Worm (Caenorhabditis elegans) whole organism, late embryonic: Measurements from ENCODE around the gene F28F8.9.

Experiments
- F13H6.1 ChIP-seq: sonication (generic microtip); optimal IDR thresholded peaks from 2 replicates; lab custom pipeline; 2016; ENCODE audit warnings: missing genetic modification characterization, missing compliant biosample characterization
- T23F11.4 ChIP-seq: fragments of 200-800 bp; sonication (Bioruptor generic); optimal IDR thresholded peaks from 2 replicates; lab custom pipeline; 2018; ENCODE audit warnings: mild to moderate bottlenecking, missing genetic modification characterization, missing compliant biosample characterization
- Y22D7AL.16 ChIP-seq: sonication (generic microtip); optimal IDR thresholded peaks from 2 replicates; lab custom pipeline; 2016; ENCODE audit warnings: missing genetic modification characterization, missing compliant biosample characterization
- ceh-14 ChIP-seq: sonication (generic microtip); optimal IDR thresholded peaks from 2 replicates; lab custom pipeline; 2016; ENCODE audit warnings: missing genotype, missing genetic modification characterization, missing compliant biosample characterization
- ceh-18 ChIP-seq: sonication (generic microtip); optimal IDR thresholded peaks from 2 replicates; lab custom pipeline; 2016; ENCODE audit warnings: missing genetic modification characterization, missing compliant biosample characterization
- ceh-2 ChIP-seq: sonication (generic microtip); optimal IDR thresholded peaks from 2 replicates; lab custom pipeline; 2016; ENCODE audit warnings: missing genotype, missing genetic modification characterization, missing compliant biosample characterization
- ceh-24 ChIP-seq: sonication (generic microtip); optimal IDR thresholded peaks from 2 replicates; lab custom pipeline; 2016; ENCODE audit warnings: mild to moderate bottlenecking, missing genetic modification characterization, missing compliant biosample characterization
- ceh-30 ChIP-seq: fragments of 150-350 bp; optimal IDR thresholded peaks from 2 replicates; lab custom pipeline; 2014; ENCODE audit warnings: missing biosample characterization, missing genetic modification characterization
- ceh-45 ChIP-seq: fragments of 200-800 bp; sonication (Bioruptor generic); IDR thresholded peaks from 2 replicates; pipeline ENCODE4 v1.3.6; 2022; ENCODE audit warnings: missing genetic modification reagents, missing genetic modification characterization, missing compliant biosample characterization
- ceh-48 ChIP-seq: sonication (generic microtip); optimal IDR thresholded peaks from 2 replicates; lab custom pipeline; 2016; ENCODE audit warnings: missing genetic modification characterization, inconsistent platforms, missing compliant biosample characterization
- ceh-6 ChIP-seq: fragments of 200-800 bp; sonication (Bioruptor generic); optimal IDR thresholded peaks from 2 replicates; lab custom pipeline; 2018; ENCODE audit warnings: mild to moderate bottlenecking, missing genetic modification characterization, missing compliant biosample characterization
- ceh-9 ChIP-seq: sonication (generic microtip); optimal IDR thresholded peaks from 2 replicates; lab custom pipeline; 2016; ENCODE audit warnings: mild to moderate bottlenecking, missing genetic modification characterization, inconsistent platforms, missing compliant biosample characterization
- che-1 ChIP-seq: sonication (generic microtip); optimal IDR thresholded peaks from 2 replicates; lab custom pipeline; 2016; ENCODE audit warnings: mild to moderate bottlenecking, missing genetic modification characterization, missing compliant biosample characterization
- elt-2 ChIP-seq: sonication (generic microtip); optimal IDR thresholded peaks from 2 replicates; lab custom pipeline; 2016; ENCODE audit warnings: missing genetic modification reagents, missing genetic modification characterization, missing compliant biosample characterization
- ets-4 ChIP-seq: sonication (generic microtip); optimal IDR thresholded peaks from 2 replicates; lab custom pipeline; 2016; ENCODE audit warnings: missing genetic modification characterization, missing compliant biosample characterization
- fkh-10 ChIP-seq: fragments of 150-350 bp; optimal IDR thresholded peaks from 2 replicates; lab custom pipeline; 2014; ENCODE audit warnings: missing biosample characterization, missing genetic modification reagents, missing genetic modification characterization
- fkh-6 ChIP-seq: sonication (generic microtip); optimal IDR thresholded peaks from 2 replicates; lab custom pipeline; 2016; ENCODE audit warnings: missing genetic modification characterization, missing compliant biosample characterization
- hlh-13 ChIP-seq: fragments of 200-800 bp; sonication (Bioruptor generic); optimal IDR thresholded peaks from 2 replicates; lab custom pipeline; 2018; ENCODE audit warnings: mild to moderate bottlenecking, missing genetic modification characterization, missing compliant biosample characterization
- hlh-15 ChIP-seq: sonication (generic microtip); optimal IDR thresholded peaks from 2 replicates; lab custom pipeline; 2016; ENCODE audit warnings: missing genetic modification characterization, missing compliant biosample characterization
- hlh-6 ChIP-seq: sonication (generic microtip); optimal IDR thresholded peaks from 2 replicates; lab custom pipeline; 2016; ENCODE audit warnings: missing genotype, missing genetic modification characterization, missing compliant biosample characterization
- hlh-8 ChIP-seq: sonication (generic microtip); optimal IDR thresholded peaks from 2 replicates; lab custom pipeline; 2016; ENCODE audit warnings: missing genotype, missing genetic modification characterization, missing compliant biosample characterization
- lim-6 ChIP-seq: sonication (generic microtip); optimal IDR thresholded peaks from 2 replicates; lab custom pipeline; 2016; ENCODE audit warnings: missing genetic modification characterization, missing compliant biosample characterization
- madf-2 ChIP-seq: sonication (generic microtip); optimal IDR thresholded peaks from 2 replicates; lab custom pipeline; 2017; ENCODE audit warnings: missing genetic modification characterization, missing compliant biosample characterization
- mec-3 ChIP-seq: sonication (generic microtip); optimal IDR thresholded peaks from 2 replicates; lab custom pipeline; 2016; ENCODE audit warnings: borderline replicate concordance, missing genetic modification characterization, missing compliant biosample characterization
- nfya-1 ChIP-seq: sonication (generic microtip); optimal IDR thresholded peaks from 2 replicates; lab custom pipeline; 2017; ENCODE audit warnings: missing genetic modification characterization, mild to moderate bottlenecking, missing compliant biosample characterization, antibody characterized with exemption, moderate library complexity
- nhr-11 ChIP-seq: fragments of 150-350 bp; optimal IDR thresholded peaks from 2 replicates; lab custom pipeline; 2014; ENCODE audit warnings: missing biosample characterization, missing genetic modification characterization
- nhr-232 ChIP-seq: sonication (generic microtip); optimal IDR thresholded peaks from 2 replicates; lab custom pipeline; 2016; ENCODE audit warnings: missing genetic modification characterization, missing compliant biosample characterization
- npax-4 ChIP-seq: sonication (generic microtip); optimal IDR thresholded peaks from 2 replicates; lab custom pipeline; 2016; ENCODE audit warnings: missing genetic modification characterization, missing compliant biosample characterization
- odd-2 ChIP-seq: sonication (generic microtip); optimal IDR thresholded peaks from 2 replicates; lab custom pipeline; 2017; ENCODE audit warnings: antibody characterized with exemption, mild to moderate bottlenecking, missing genetic modification characterization, missing compliant biosample characterization
- pag-3 ChIP-seq: sonication (generic microtip); optimal IDR thresholded peaks from 2 replicates; lab custom pipeline; 2016; ENCODE audit warnings: missing compliant biosample characterization, missing genetic modification characterization, borderline replicate concordance
- pat-9 ChIP-seq: fragments of 200-800 bp; sonication (Bioruptor generic); optimal IDR thresholded peaks from 2 replicates; lab custom pipeline; 2018; ENCODE audit warnings: mild to moderate bottlenecking, missing genetic modification characterization, moderate library complexity, missing compliant biosample characterization
- pha-2 ChIP-seq: sonication (generic microtip); optimal IDR thresholded peaks from 2 replicates; lab custom pipeline; 2017; ENCODE audit warnings: mild to moderate bottlenecking, missing genetic modification characterization, missing compliant biosample characterization
- pha-4 ChIP-seq: fragments of 150-350 bp; optimal IDR thresholded peaks from 2 replicates; lab custom pipeline; 2018; ENCODE audit warnings: missing biosample characterization, missing genetic modification reagents, missing genetic modification characterization
- pros-1 ChIP-seq: fragments of 150-350 bp; optimal IDR thresholded peaks from 2 replicates; lab custom pipeline; 2014; ENCODE audit warnings: missing biosample characterization, missing genetic modification reagents, missing genetic modification characterization
- ref-2 ChIP-seq: sonication (generic microtip); optimal IDR thresholded peaks from 2 replicates; lab custom pipeline; 2016; ENCODE audit warnings: missing genetic modification characterization, missing compliant biosample characterization
- rnt-1 ChIP-seq: sonication (generic microtip); optimal IDR thresholded peaks from 2 replicates; lab custom pipeline; 2016; ENCODE audit warnings: missing genetic modification characterization, missing compliant biosample characterization
- sox-2 ChIP-seq: fragments of 200-800 bp; sonication (Bioruptor generic); IDR thresholded peaks from 2 replicates; pipeline ENCODE4 v1.3.6; 2022; ENCODE audit warnings: missing genetic modification reagents, missing genetic modification characterization, missing compliant biosample characterization
- sox-4 ChIP-seq: sonication (generic microtip); optimal IDR thresholded peaks from 2 replicates; lab custom pipeline; 2017; ENCODE audit warnings: mild to moderate bottlenecking, missing genetic modification characterization, inconsistent platforms, missing compliant biosample characterization
- tbx-7 ChIP-seq: sonication (generic microtip); optimal IDR thresholded peaks from 2 replicates; lab custom pipeline; 2016; ENCODE audit warnings: missing genotype, missing genetic modification characterization, missing compliant biosample characterization
- unc-42 ChIP-seq: sonication (generic microtip); optimal IDR thresholded peaks from 2 replicates; lab custom pipeline; 2016; ENCODE audit warnings: missing genotype, missing genetic modification characterization, missing compliant biosample characterization
- unc-55 ChIP-seq: sonication (generic microtip); optimal IDR thresholded peaks from 2 replicates; lab custom pipeline; 2017; ENCODE audit warnings: missing biosample characterization, missing genetic modification reagents, missing genetic modification characterization
- unc-86 ChIP-seq: sonication (generic microtip); optimal IDR thresholded peaks from 2 replicates; lab custom pipeline; 2016; ENCODE audit warnings: missing genetic modification characterization, missing compliant biosample characterization

F28F8.9 gene

ce11 chrV:15543252-15543651, 35.2 kb downstream of the F28F8.9 start:
- TF ChIP-seq ceh-6 (GFP tag; lab: Kevin White, UChicago) (no peak), unc-86 (tag; lab: Kevin White, UChicago) (no peak), nhr-232 (tag; lab: Kevin White, UChicago) (no peak), pha-4 (tag; lab: Kevin White, UChicago) (no peak), ceh-48 (tag; lab: Kevin White, UChicago) (no peak), ceh-45 (GFP tag; lab: Robert Waterston, UW) (no peak), pag-3 (tag; lab: Kevin White, UChicago) (no peak), pros-1 (tag; lab: Kevin White, UChicago) (no peak), unc-55 (GFP tag; lab: Kevin White, UChicago) (no peak), che-1 (tag; lab: Kevin White, UChicago) (no peak), ref-2 (tag; lab: Kevin White, UChicago) (no peak), sox-4 (tag; lab: Kevin White, UChicago) (no peak), T23F11.4 (GFP tag; lab: Kevin White, UChicago) (no peak), Y22D7AL.16 (no peak), pha-2 (tag; lab: Kevin White, UChicago) (no peak), nfya-1 (no peak)

ce11 chrV:15537923-15538322, 40.5 kb downstream of the F28F8.9 start, which contains the start of gene prde-1:
TSS of gene prde-1 (plus strand) at chrV:15538244.
- TF ChIP-seq mec-3 (tag; lab: Kevin White, UChicago) (no peak), ceh-9 (tag; lab: Kevin White, UChicago) (no peak), ceh-14 (tag; lab: Kevin White, UChicago) (no peak), ref-2 (tag; lab: Kevin White, UChicago) (no peak), F13H6.1 (tag; lab: Kevin White, UChicago) (no peak), hlh-6 (tag; lab: Kevin White, UChicago) (no peak)

ce11 chrV:15536320-15536719, 42.2 kb downstream of the F28F8.9 start, which contains the start of gene F21A3.4:
TSS of gene F21A3.4 (plus strand) at chrV:15536620.
- TF ChIP-seq nhr-11 (tag; lab: Kevin White, UChicago) (no peak), ceh-2 (no peak), lim-6 (tag; lab: Kevin White, UChicago) (no peak), hlh-13 (GFP tag; lab: Kevin White, UChicago) (no peak), npax-4 (tag; lab: Kevin White, UChicago) (no peak), ceh-9 (tag; lab: Kevin White, UChicago) (no peak), madf-2 (tag; lab: Kevin White, UChicago) (no peak), ceh-24 (tag; lab: Kevin White, UChicago) (no peak)

ce11 chrV:15533864-15534263, 44.6 kb downstream of the F28F8.9 start, which contains the start of gene F21A3.2:
TSS of gene F21A3.2 (minus strand) at chrV:15533964.
- TF ChIP-seq odd-2, result no peak
- no peak for TF ChIP-seq ceh-30 (tag; lab: Kevin White, UChicago)
- no peak for TF ChIP-seq sox-4 (tag; lab: Kevin White, UChicago)
- no peak for TF ChIP-seq unc-42 (tag; lab: Kevin White, UChicago)
- no peak for TF ChIP-seq elt-2 (tag; lab: Kevin White, UChicago)
- no peak for TF ChIP-seq ceh-18 (tag; lab: Kevin White, UChicago)
- TF ChIP-seq hlh-15 (tag; lab: Kevin White, UChicago), result no peak
- no peak for TF ChIP-seq rnt-1
- no peak for TF ChIP-seq hlh-8 (tag; lab: Kevin White, UChicago)
- no peak for TF ChIP-seq hlh-13 (GFP tag; lab: Kevin White, UChicago)
- TF ChIP-seq pros-1 (tag; lab: Kevin White, UChicago), result no peak
- TF ChIP-seq ets-4 (tag; lab: Kevin White, UChicago), result no peak
- TF ChIP-seq ceh-14 (tag; lab: Kevin White, UChicago), result no peak
- TF ChIP-seq sox-2 (GFP tag; lab: Robert Waterston, UW), result no peak
- TF ChIP-seq pat-9 (tag; lab: Kevin White, UChicago), result no peak
- no peak for TF ChIP-seq ceh-6 (GFP tag; lab: Kevin White, UChicago)
- TF ChIP-seq tbx-7 (tag; lab: Kevin White, UChicago), result no peak
- TF ChIP-seq fkh-6 (tag; lab: Kevin White, UChicago), result no peak
- no peak for TF ChIP-seq mec-3 (tag; lab: Kevin White, UChicago)
- TF ChIP-seq fkh-10 (GFP tag; lab: Kevin White, UChicago), result no peak
